Worm (Caenorhabditis elegans) whole organism, late embryonic: ENCODE measurements around the gene F54D5.2.

Source experiments
- ama-1 ChIP-seq: fragments of 150-350 bp; optimal IDR thresholded peaks from 2 replicates; lab custom pipeline; 2014
- ceh-22 ChIP-seq: sonication (generic microtip); optimal IDR thresholded peaks from 2 replicates; lab custom pipeline; 2017; ENCODE audit warnings: missing biosample characterization, missing genetic modification characterization
- elt-2 ChIP-seq: sonication (generic microtip); optimal IDR thresholded peaks from 2 replicates; lab custom pipeline; 2016; ENCODE audit warnings: missing genetic modification reagents, missing genetic modification characterization, missing compliant biosample characterization
- fkh-10 ChIP-seq: fragments of 150-350 bp; optimal IDR thresholded peaks from 2 replicates; lab custom pipeline; 2014; ENCODE audit warnings: missing biosample characterization, missing genetic modification reagents, missing genetic modification characterization
- gmeb-2 ChIP-seq: sonication (generic microtip); optimal IDR thresholded peaks from 2 replicates; lab custom pipeline; 2016; ENCODE audit warnings: missing genetic modification characterization, inconsistent platforms, missing compliant biosample characterization

- TF ChIP-seq fkh-10 (no peak), ceh-22 (tag; lab: Kevin White, UChicago) (no peak), ama-1 (lab: Kevin White, UChicago) (no peak), gmeb-2 (tag; lab: Kevin White, UChicago) (no peak), elt-2 (tag; lab: Kevin White, UChicago) (no peak)
These were observed 43.5 kb downstream of the F54D5.2 start for ce11 chrII:11616333-11616942.
